Fruit fly (Drosophila melanogaster): ENCODE measurements around the gene Abcd3.

DNA sequence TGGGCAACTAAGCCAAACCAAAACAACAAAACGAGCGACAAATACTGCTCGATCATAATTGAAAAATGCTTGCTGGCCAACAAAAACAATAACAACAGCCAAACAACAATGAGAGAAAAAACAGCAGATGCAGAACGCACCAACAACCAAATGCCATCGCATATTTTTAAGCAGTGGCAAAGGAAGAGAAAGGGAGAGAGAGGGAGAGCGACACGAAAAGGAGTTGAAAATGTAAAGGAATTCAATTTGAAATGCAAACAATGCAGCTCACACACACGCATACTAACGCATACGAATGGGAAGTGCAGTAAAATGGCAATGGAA lies 38.0 kb downstream of the Abcd3 start:
- TF ChIP-seq h (optimal IDR thresholded peaks at IDR 0.05) (no peak), insv (optimal IDR thresholded peaks at IDR 0.05) (no peak), Sin3A (optimal IDR thresholded peaks at IDR 0.05) (no peak)
